Fruit fly (Drosophila melanogaster) whole organism, pupa: ENCODE measurements around the gene E2f1.
A peak's percentile ranks its signal among the peaks of the same experiment; 100 is the strongest.

Experiments used
- CG10348 ChIP-seq: fragments of 200-800 bp; sonication (Bioruptor generic); IDR thresholded peaks from 2 replicates; pipeline ENCODE4 v1.3.6; 2022; ENCODE audit warnings: missing biosample characterization, missing genetic modification characterization
- CG12605 ChIP-seq: fragments of 200-800 bp; sonication (Bioruptor generic); IDR thresholded peaks from 2 replicates; pipeline ENCODE4 v1.3.6; 2022; ENCODE audit warnings: missing biosample characterization, missing genetic modification characterization
- CG13204 ChIP-seq: fragments of 200-800 bp; sonication (Bioruptor generic); optimal IDR thresholded peaks from 2 replicates; lab custom pipeline; 2018; ENCODE audit warnings: missing biosample characterization, mild to moderate bottlenecking, missing genetic modification characterization, moderate library complexity
- CG14655 ChIP-seq: fragments of 200-800 bp; sonication (Bioruptor generic); optimal IDR thresholded peaks from 3 replicates; lab custom pipeline; 2017; ENCODE audit warnings: mild to moderate bottlenecking, missing biosample characterization, missing genetic modification reagents, missing genetic modification characterization
- CG15710 ChIP-seq: fragments of 200-800 bp; sonication (Bioruptor generic); optimal IDR thresholded peaks from 2 replicates; lab custom pipeline; 2018; ENCODE audit warnings: missing biosample characterization, mild to moderate bottlenecking, missing genetic modification characterization, moderate library complexity
- CG17806 ChIP-seq: fragments of 200-800 bp; sonication (Bioruptor generic); optimal IDR thresholded peaks from 2 replicates; lab custom pipeline; 2018; ENCODE audit warnings: missing biosample characterization, mild to moderate bottlenecking, missing genetic modification characterization, moderate library complexity
- CG32121 ChIP-seq: fragments of 200-800 bp; sonication (Bioruptor generic); IDR thresholded peaks from 2 replicates; pipeline ENCODE4 v1.3.6; 2022; ENCODE audit warnings: missing biosample characterization, missing genetic modification characterization
- CG34367 ChIP-seq: fragments of 200-800 bp; sonication (Bioruptor generic); optimal IDR thresholded peaks from 2 replicates; lab custom pipeline; 2018; ENCODE audit warnings: missing biosample characterization, mild to moderate bottlenecking, missing genetic modification characterization
- CG4496 ChIP-seq: fragments of 200-800 bp; sonication (Bioruptor generic); IDR thresholded peaks from 3 replicates; pipeline ENCODE4 v1.3.6; 2022; ENCODE audit warnings: missing biosample characterization, missing genetic modification characterization
- CG8159 ChIP-seq: fragments of 200-800 bp; sonication (Bioruptor generic); optimal IDR thresholded peaks from 3 replicates; lab custom pipeline; 2018; ENCODE audit warnings: missing biosample characterization, mild to moderate bottlenecking, missing genetic modification characterization, moderate library complexity
- CG8301 ChIP-seq: fragments of 200-800 bp; sonication (Bioruptor generic); optimal IDR thresholded peaks from 2 replicates; lab custom pipeline; 2018; ENCODE audit warnings: missing biosample characterization, mild to moderate bottlenecking, missing genetic modification characterization
- CG9948 ChIP-seq: fragments of 200-800 bp; sonication (Bioruptor generic); optimal IDR thresholded peaks from 2 replicates; lab custom pipeline; 2018; ENCODE audit warnings: missing biosample characterization, mild to moderate bottlenecking, missing genetic modification characterization, moderate library complexity
- D1 ChIP-seq: fragments of 200-800 bp; sonication (Bioruptor generic); optimal IDR thresholded peaks from 2 replicates; lab custom pipeline; 2018; ENCODE audit warnings: missing biosample characterization, mild to moderate bottlenecking, missing genetic modification characterization, moderate library complexity
- EcR ChIP-seq: fragments of 200-800 bp; sonication (Bioruptor generic); optimal IDR thresholded peaks from 3 replicates; lab custom pipeline; 2019; ENCODE audit warnings: missing biosample characterization, missing genetic modification characterization, mild to moderate bottlenecking, moderate library complexity, missing genetic modification reagents
- Ets98B ChIP-seq: fragments of 200-800 bp; sonication (Bioruptor generic); IDR thresholded peaks from 2 replicates; pipeline ENCODE4 v1.3.6; 2022; ENCODE audit warnings: missing biosample characterization, missing genetic modification characterization
- Pif1A ChIP-seq: fragments of 200-800 bp; sonication (Bioruptor generic); optimal IDR thresholded peaks from 3 replicates; lab custom pipeline; 2016; ENCODE audit warnings: missing biosample characterization, missing genetic modification characterization
- Pif1B ChIP-seq: fragments of 200-800 bp; sonication (Bioruptor generic); optimal IDR thresholded peaks from 3 replicates; lab custom pipeline; 2016; ENCODE audit warnings: missing biosample characterization, missing genetic modification characterization
- Snoo ChIP-seq: fragments of 200-800 bp; sonication (Bioruptor generic); optimal IDR thresholded peaks from 3 replicates; lab custom pipeline; 2017; ENCODE audit warnings: missing biosample characterization, mild to moderate bottlenecking, missing genetic modification characterization, inconsistent platforms
- fd96Ca ChIP-seq: fragments of 200-800 bp; sonication (Bioruptor generic); IDR thresholded peaks from 3 replicates; pipeline ENCODE4 v1.3.6; 2022; ENCODE audit warnings: missing biosample characterization, missing genetic modification characterization
- gl ChIP-seq: fragments of 200-800 bp; sonication (Bioruptor generic); optimal IDR thresholded peaks from 2 replicates; lab custom pipeline; 2018; ENCODE audit warnings: missing biosample characterization, mild to moderate bottlenecking, missing genetic modification characterization
- rn ChIP-seq: fragments of 200-800 bp; sonication (Bioruptor generic); IDR thresholded peaks from 2 replicates; pipeline ENCODE4 v1.3.6; 2022; ENCODE audit warnings: missing biosample characterization, missing genetic modification characterization

Gene E2f1

DNA sequence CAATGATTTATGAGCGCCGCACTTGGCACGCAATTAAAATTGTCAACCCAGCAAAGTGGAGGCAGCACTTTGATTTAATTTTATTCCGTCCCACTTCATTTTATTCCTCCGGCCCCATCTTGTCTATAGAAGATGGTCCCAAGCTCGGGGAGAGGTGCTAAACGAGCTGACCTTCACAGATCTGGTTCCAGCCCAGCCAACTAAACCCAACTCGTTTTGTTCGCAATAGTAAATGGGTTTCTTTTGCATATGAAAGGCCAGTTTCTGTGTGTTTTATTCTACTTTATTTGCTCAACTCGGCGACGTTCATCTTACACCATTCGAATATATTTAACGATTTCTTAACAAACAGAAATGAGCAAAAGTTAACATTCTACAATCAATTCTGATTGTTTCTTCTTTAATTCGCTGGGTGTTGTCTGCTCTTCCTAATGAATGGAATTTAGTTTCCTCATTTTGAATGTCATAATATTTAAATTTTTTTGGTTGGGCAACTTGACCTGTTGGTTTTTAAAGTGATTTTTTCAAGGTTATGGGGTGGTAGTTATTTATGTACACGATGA, 32.5 kb upstream of the E2f1 start:
- TF ChIP-seq D1 (tag; lab: Kevin White, UChicago), result no peak
- TF ChIP-seq EcR (GFP tag; lab: Kevin White, UChicago), result peak; percentile 54
- no peak for TF ChIP-seq CG34367
- TF ChIP-seq gl (tag; lab: Kevin White, UChicago), result no peak
- no peak for TF ChIP-seq CG13204 (GFP tag; lab: Kevin White, UChicago)
- no peak for TF ChIP-seq Snoo

- no peak for TF ChIP-seq gl (tag; lab: Kevin White, UChicago)
- no peak for TF ChIP-seq CG12605 (GFP tag; lab: Robert Waterston, UW)
- no peak for TF ChIP-seq CG10348 (GFP tag; lab: Robert Waterston, UW)
- TF ChIP-seq Pif1A (GFP tag; lab: Kevin White, UChicago), result no peak
- no peak for TF ChIP-seq fd96Ca (GFP tag; lab: Robert Waterston, UW)
- no peak for TF ChIP-seq Snoo
- TF ChIP-seq D1 (tag; lab: Kevin White, UChicago), result no peak
- no peak for TF ChIP-seq CG9948 (tag; lab: Kevin White, UChicago)
- 0 out of 3 replicates have a peak, but pooled peaks have one; percentile 13 for TF ChIP-seq CG4496
- TF ChIP-seq CG17806, result no peak
- TF ChIP-seq CG32121 (GFP tag; lab: Robert Waterston, UW), result no peak
- TF ChIP-seq Ets98B (GFP tag; lab: Robert Waterston, UW), result 0 out of 2 replicates have a peak, but pooled peaks have one; percentile 17
- no peak for TF ChIP-seq CG15710
- no peak for TF ChIP-seq Pif1B
- TF ChIP-seq CG34367, result no peak
- TF ChIP-seq CG14655 (GFP tag; lab: Kevin White, UChicago), result peak; percentile 51
- no peak for TF ChIP-seq EcR (GFP tag; lab: Kevin White, UChicago)
- TF ChIP-seq rn (GFP tag; lab: Robert Waterston, UW), result no peak
- no peak for TF ChIP-seq CG13204 (GFP tag; lab: Kevin White, UChicago)
- no peak for TF ChIP-seq CG8159 (tag; lab: Kevin White, UChicago)
- peak; percentile 49 for TF ChIP-seq CG8301 (tag; lab: Kevin White, UChicago)
Observed at dm6 chr3R:21691114-21691513, 30.4 kb upstream of the E2f1 start.

DNA sequence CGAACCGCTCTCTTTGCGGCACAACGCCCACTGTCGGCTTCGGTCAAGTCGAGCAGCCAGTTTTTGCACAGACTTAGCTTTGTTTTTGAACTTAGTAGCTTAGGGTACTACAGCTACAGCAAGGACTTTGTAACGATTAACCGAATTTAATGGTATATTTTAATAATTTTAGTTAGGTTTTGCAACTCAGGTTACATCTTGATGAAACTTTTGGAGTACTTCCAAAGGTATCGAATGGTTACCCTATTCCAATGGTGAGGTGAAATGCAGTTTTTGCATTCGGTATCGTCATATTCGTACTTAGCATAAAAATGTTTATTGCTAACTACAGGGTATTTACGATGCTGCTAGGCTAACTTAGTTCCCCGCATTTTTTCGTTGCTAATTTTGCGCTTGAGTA, 27.9 kb upstream of the E2f1 start:
- TF ChIP-seq CG4496 (no peak), Snoo (no peak), CG17806 (no peak), Pif1B (no peak), rn (GFP tag; lab: Robert Waterston, UW) (no peak), CG13204 (GFP tag; lab: Kevin White, UChicago) (no peak), CG8301 (tag; lab: Kevin White, UChicago) (peak; percentile 51), Pif1A (GFP tag; lab: Kevin White, UChicago) (peak; percentile 19), CG15710 (no peak), fd96Ca (GFP tag; lab: Robert Waterston, UW) (0 out of 3 replicates have a peak, but pooled peaks have one; percentile 33), D1 (tag; lab: Kevin White, UChicago) (no peak), Ets98B (GFP tag; lab: Robert Waterston, UW) (peak; percentile 24; the same call in 1 of the 2 replicates), CG14655 (GFP tag; lab: Kevin White, UChicago) (peak; percentile 58), CG8159 (tag; lab: Kevin White, UChicago) (no peak)

DNA sequence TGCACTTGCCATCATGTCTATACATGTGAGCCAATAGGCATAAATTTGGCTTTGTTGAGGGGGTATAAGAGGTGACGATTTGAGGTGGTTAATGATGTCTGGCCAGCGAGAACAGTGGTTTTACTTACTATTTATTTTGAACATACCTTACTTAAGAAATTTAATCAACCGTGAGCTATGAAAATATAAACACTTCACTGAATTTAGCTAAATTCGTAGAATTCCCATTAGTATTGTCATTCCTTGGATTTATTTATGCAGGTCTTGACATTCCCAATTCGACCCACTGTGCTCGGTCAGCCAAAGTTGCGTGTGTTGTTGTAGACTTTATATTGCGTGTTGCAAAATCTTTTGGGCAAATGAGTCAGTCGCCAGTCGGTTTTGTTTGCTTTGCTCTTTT, 27.2 kb upstream of the E2f1 start:
- peak; percentile 78 for TF ChIP-seq CG32121 (GFP tag; lab: Robert Waterston, UW)
- TF ChIP-seq CG14655 (GFP tag; lab: Kevin White, UChicago), result peak; percentile 26
- no peak for TF ChIP-seq EcR (GFP tag; lab: Kevin White, UChicago)
- TF ChIP-seq CG4496, result peak; percentile 79
- TF ChIP-seq CG34367, result no peak
- peak; percentile 80 for TF ChIP-seq fd96Ca (GFP tag; lab: Robert Waterston, UW)
- no peak for TF ChIP-seq CG13204 (GFP tag; lab: Kevin White, UChicago)
- no peak for TF ChIP-seq CG10348 (GFP tag; lab: Robert Waterston, UW)
- TF ChIP-seq Snoo, result no peak
- TF ChIP-seq Pif1A (GFP tag; lab: Kevin White, UChicago), result peak; percentile 18
- TF ChIP-seq Pif1B, result peak; percentile 32
- peak; percentile 33; the same call in 1 of the 2 replicates for TF ChIP-seq CG12605 (GFP tag; lab: Robert Waterston, UW)
- TF ChIP-seq gl (tag; lab: Kevin White, UChicago), result no peak
- TF ChIP-seq CG9948 (tag; lab: Kevin White, UChicago), result peak; percentile 13
- TF ChIP-seq Ets98B (GFP tag; lab: Robert Waterston, UW), result peak; percentile 70
- TF ChIP-seq CG8159 (tag; lab: Kevin White, UChicago), result no peak
- TF ChIP-seq rn (GFP tag; lab: Robert Waterston, UW), result peak; percentile 52; the same call in 1 of the 2 replicates
- TF ChIP-seq CG8301 (tag; lab: Kevin White, UChicago), result peak; percentile 41
- no peak for TF ChIP-seq CG15710
- TF ChIP-seq CG17806, result peak; percentile 16
- no peak for TF ChIP-seq D1 (tag; lab: Kevin White, UChicago)

DNA sequence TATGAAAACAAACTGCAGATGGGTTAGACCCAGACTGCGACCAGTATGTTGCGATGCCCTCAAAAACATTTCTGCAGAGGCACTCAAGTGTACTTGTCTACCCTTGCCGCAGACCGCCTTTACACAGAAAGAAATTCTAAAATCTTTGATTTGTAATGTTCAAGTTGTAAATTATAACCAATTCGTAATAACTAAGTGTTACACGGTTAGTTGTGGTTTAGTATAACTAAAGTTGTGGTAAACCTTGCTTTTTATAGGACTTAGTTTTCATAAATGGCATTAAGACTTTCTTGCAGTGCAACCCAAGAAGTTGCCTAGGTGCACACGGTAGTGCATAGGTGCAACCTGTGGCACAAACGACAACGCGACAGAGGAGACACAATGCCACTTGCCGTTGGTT, 21.4 kb upstream of the E2f1 start:
- TF ChIP-seq CG10348 (GFP tag; lab: Robert Waterston, UW) (no peak), gl (tag; lab: Kevin White, UChicago) (peak; percentile 74), CG13204 (GFP tag; lab: Kevin White, UChicago) (peak; percentile 55), CG9948 (tag; lab: Kevin White, UChicago) (peak; percentile 80), Snoo (no peak), fd96Ca (GFP tag; lab: Robert Waterston, UW) (no peak; the same call in 2 of the 3 replicates), Ets98B (GFP tag; lab: Robert Waterston, UW) (peak; percentile 68), D1 (tag; lab: Kevin White, UChicago) (peak; percentile 34), CG15710 (peak; percentile 78), EcR (GFP tag; lab: Kevin White, UChicago) (no peak), CG8301 (tag; lab: Kevin White, UChicago) (peak; percentile 83), CG8159 (tag; lab: Kevin White, UChicago) (peak; percentile 85), Pif1B (peak; percentile 72), rn (GFP tag; lab: Robert Waterston, UW) (no peak), CG4496 (peak; percentile 84; the same call in 2 of the 3 replicates), Pif1A (GFP tag; lab: Kevin White, UChicago) (peak; percentile 75), CG32121 (GFP tag; lab: Robert Waterston, UW) (peak; percentile 39; the same call in 1 of the 2 replicates), CG14655 (GFP tag; lab: Kevin White, UChicago) (peak; percentile 85), CG34367 (peak; percentile 82), CG12605 (GFP tag; lab: Robert Waterston, UW) (peak; percentile 47; the same call in 1 of the 2 replicates), CG17806 (peak; percentile 88)
- TF ChIP-seq, all 21 proteins: peak for 16
